Worm (Caenorhabditis elegans) whole organism, young adult: ENCODE data around the gene F52H2.15.

Experiments used
- F23B12.7 ChIP-seq: sonication (generic microtip); optimal IDR thresholded peaks from 2 replicates; lab custom pipeline; 2017; ENCODE audit warnings: missing genetic modification characterization, mild to moderate bottlenecking, missing compliant biosample characterization, antibody characterized with exemption, moderate library complexity; ENCODE audit not compliant: insufficient read depth
- F49E8.2 ChIP-seq: sonication (generic microtip); optimal IDR thresholded peaks from 3 replicates; lab custom pipeline; 2017; ENCODE audit warnings: missing genetic modification characterization, mild to moderate bottlenecking, missing compliant biosample characterization, antibody characterized with exemption, moderate library complexity; ENCODE audit not compliant: insufficient read depth
- mxl-1 ChIP-seq: sonication (generic microtip); optimal IDR thresholded peaks from 2 replicates; lab custom pipeline; 2016; ENCODE audit warnings: missing genetic modification characterization, missing compliant biosample characterization
- sdz-38 ChIP-seq: sonication (generic microtip); optimal IDR thresholded peaks from 2 replicates; lab custom pipeline; 2016; ENCODE audit warnings: missing genotype, missing genetic modification characterization, missing compliant biosample characterization
- snpc-4 ChIP-seq, 5 experiments: fragments of 150-350 bp in 1 of 5; sonication (generic microtip) in 4 of 5; optimal IDR thresholded peaks; 2 replicates each; lab custom pipeline; 2014 to 2018; ENCODE audit warnings: missing genetic modification characterization in 5 of 5, missing biosample characterization in 3 of 5, antibody characterized with exemption in 2 of 5, mild to moderate bottlenecking in 2 of 5, missing compliant biosample characterization in 2 of 5, missing genotype in 2 of 5, moderate library complexity in 2 of 5, missing genetic modification reagents in 1 of 5
- sptf-2 ChIP-seq: fragments of 200-800 bp; sonication (Bioruptor generic); optimal IDR thresholded peaks from 2 replicates; lab custom pipeline; 2018; ENCODE audit warnings: mild to moderate bottlenecking, missing genetic modification characterization, missing compliant biosample characterization

ce11 chrX:2607522-2608278 is 42.5 kb downstream of the F52H2.15 start, which contains the start of gene T03G6.1:
- TF ChIP-seq snpc-4 (GFP tag; optimal IDR thresholded peaks at IDR 0.05; lab: Kevin White, UChicago) (no peak), snpc-4 (tag; optimal IDR thresholded peaks at IDR 0.05; lab: Kevin White, UChicago) (no peak), F23B12.7 (tag; lab: Kevin White, UChicago) (no peak), F49E8.2 (no peak), sdz-38 (tag; lab: Kevin White, UChicago) (no peak), mxl-1 (tag; lab: Kevin White, UChicago) (no peak), sptf-2 (no peak)
